Worm (Caenorhabditis elegans): ENCODE data around the gene B0035.13.

Gene B0035.13

ce11 chrIV:11307770-11308169 is 1.2 kb upstream of the B0035.13 start:
- TF ChIP-seq ztf-11 (tag; optimal IDR thresholded peaks at IDR 0.05) (no peak), nhr-12 (tag; optimal IDR thresholded peaks at IDR 0.05) (no peak), elt-3 (tag; optimal IDR thresholded peaks at IDR 0.05) (no peak), ceh-16 (tag; optimal IDR thresholded peaks at IDR 0.05) (no peak), snpc-4 (tag; optimal IDR thresholded peaks at IDR 0.05) (no peak), ztf-4 (tag; optimal IDR thresholded peaks at IDR 0.05) (no peak), R02D3.7 (tag; optimal IDR thresholded peaks at IDR 0.05) (no peak), sma-3 (GFP tag; optimal IDR thresholded peaks at IDR 0.05) (no peak)

- TF ChIP-seq nhr-10 (tag; optimal IDR thresholded peaks at IDR 0.05) (no peak), peb-1 (tag; optimal IDR thresholded peaks at IDR 0.05) (no peak), nhr-25 (tag; optimal IDR thresholded peaks at IDR 0.05) (no peak), nhr-6 (tag; optimal IDR thresholded peaks at IDR 0.05) (no peak), ama-1 (optimal IDR thresholded peaks at IDR 0.05) (no peak), skn-1 (tag; optimal IDR thresholded peaks at IDR 0.05) (no peak), alr-1 (tag; optimal IDR thresholded peaks at IDR 0.05) (no peak), crh-2 (tag; optimal IDR thresholded peaks at IDR 0.05) (no peak), gmeb-1 (tag; optimal IDR thresholded peaks at IDR 0.05) (no peak), ztf-4 (tag; optimal IDR thresholded peaks at IDR 0.05) (no peak), nhr-129 (tag; optimal IDR thresholded peaks at IDR 0.05) (no peak), lin-13 (GFP tag; optimal IDR thresholded peaks at IDR 0.05) (no peak), unc-55 (GFP tag; optimal IDR thresholded peaks at IDR 0.05) (no peak), dmd-4 (tag; optimal IDR thresholded peaks at IDR 0.05) (no peak), unc-39 (tag; optimal IDR thresholded peaks at IDR 0.05) (no peak), nhr-23 (tag; optimal IDR thresholded peaks at IDR 0.05) (no peak), lin-11 (tag; optimal IDR thresholded peaks at IDR 0.05) (no peak)
Measured at ce11 chrIV:11304970-11305369, 1.6 kb downstream of the B0035.13 start.

ce11 chrIV:11298154-11299086 is 8.1 kb downstream of the B0035.13 start, which contains the start of the genes B0035.15 and dnj-1:
Gene B0035.15 (minus strand): TSS chrIV:11298252.
Gene dnj-1 (plus strand): TSS chrIV:11299036.
- TF ChIP-seq ZK546.5 (tag; optimal IDR thresholded peaks at IDR 0.05): no peak
- peak; percentile 8 for TF ChIP-seq nhr-129 (tag; optimal IDR thresholded peaks at IDR 0.05)
- TF ChIP-seq lin-39 (tag; optimal IDR thresholded peaks at IDR 0.05): no peak
- TF ChIP-seq ceh-16 (tag; optimal IDR thresholded peaks at IDR 0.05): no peak
- TF ChIP-seq ama-1 (optimal IDR thresholded peaks at IDR 0.05): no peak
- TF ChIP-seq nhr-23 (tag; optimal IDR thresholded peaks at IDR 0.05): no peak
- TF ChIP-seq egl-27 (tag; optimal IDR thresholded peaks at IDR 0.05): no peak
- no peak for TF ChIP-seq nhr-21 (tag; optimal IDR thresholded peaks at IDR 0.05)
- no peak for TF ChIP-seq elt-1 (tag; optimal IDR thresholded peaks at IDR 0.05)
- no peak for TF ChIP-seq sem-4 (tag; optimal IDR thresholded peaks at IDR 0.05)
- no peak for TF ChIP-seq peb-1 (tag; optimal IDR thresholded peaks at IDR 0.05)
- TF ChIP-seq mbf-1 (tag; optimal IDR thresholded peaks at IDR 0.05): no peak
- no peak for TF ChIP-seq nhr-6 (tag; optimal IDR thresholded peaks at IDR 0.05)
- TF ChIP-seq Y55F3AM.14 (GFP tag; optimal IDR thresholded peaks at IDR 0.05): no peak
- TF ChIP-seq nhr-237 (tag; optimal IDR thresholded peaks at IDR 0.05): no peak
- no peak for TF ChIP-seq nhr-10 (tag; optimal IDR thresholded peaks at IDR 0.05)
- TF ChIP-seq ztf-4 (tag; optimal IDR thresholded peaks at IDR 0.05): no peak
- TF ChIP-seq nhr-25 (tag; optimal IDR thresholded peaks at IDR 0.05): no peak
- peak; percentile 19 for TF ChIP-seq F13H6.1 (tag; optimal IDR thresholded peaks at IDR 0.05)
- no peak for TF ChIP-seq snpc-4 (tag; optimal IDR thresholded peaks at IDR 0.05)
- peak; percentile 67 for TF ChIP-seq fos-1 (tag; optimal IDR thresholded peaks at IDR 0.05)
- TF ChIP-seq nhr-11 (tag; optimal IDR thresholded peaks at IDR 0.05): no peak
- TF ChIP-seq zag-1 (tag; optimal IDR thresholded peaks at IDR 0.05): no peak
- TF ChIP-seq dmd-4 (tag; optimal IDR thresholded peaks at IDR 0.05): no peak
- peak; percentile 78 for TF ChIP-seq C34F6.9 (tag; optimal IDR thresholded peaks at IDR 0.05)
- TF ChIP-seq nhr-77 (tag; optimal IDR thresholded peaks at IDR 0.05): no peak
- no peak for TF ChIP-seq nhr-12 (tag; optimal IDR thresholded peaks at IDR 0.05)
- no peak for TF ChIP-seq ztf-11 (tag; optimal IDR thresholded peaks at IDR 0.05)
- TF ChIP-seq gmeb-1 (tag; optimal IDR thresholded peaks at IDR 0.05): peak; percentile 36
- no peak for TF ChIP-seq skn-1 (tag; optimal IDR thresholded peaks at IDR 0.05)
- peak; percentile 80 for TF ChIP-seq unc-55 (GFP tag; optimal IDR thresholded peaks at IDR 0.05)
- no peak for TF ChIP-seq mab-5 (tag; optimal IDR thresholded peaks at IDR 0.05)
- no peak for TF ChIP-seq unc-62 (GFP tag; optimal IDR thresholded peaks at IDR 0.05)
- TF ChIP-seq lsy-2 (tag; optimal IDR thresholded peaks at IDR 0.05): peak in 1 of 2 experiments; percentile 52
- TF ChIP-seq blmp-1 (tag; optimal IDR thresholded peaks at IDR 0.05; ENCODE audit: insufficient read depth): peak; percentile 51
- no peak for TF ChIP-seq lin-13 (GFP tag; optimal IDR thresholded peaks at IDR 0.05)
- TF ChIP-seq ztf-1 (GFP tag; conservative IDR thresholded peaks at IDR 0.05): no peak
- TF ChIP-seq ceh-82 (tag; optimal IDR thresholded peaks at IDR 0.05): no peak
- no peak for TF ChIP-seq alr-1 (tag; optimal IDR thresholded peaks at IDR 0.05)
- TF ChIP-seq elt-3 (tag; optimal IDR thresholded peaks at IDR 0.05): no peak
- no peak for TF ChIP-seq sma-9 (GFP tag; optimal IDR thresholded peaks at IDR 0.05)
- TF ChIP-seq sma-9 (tag; optimal IDR thresholded peaks at IDR 0.05): no peak
- TF ChIP-seq sma-3 (GFP tag; optimal IDR thresholded peaks at IDR 0.05): no peak

Data from whole organism, L2 larva.